Fruit fly (Drosophila melanogaster) whole organism, embryonic: ENCODE data around the gene Desat1.

Experiments
- CG10209 ChIP-seq: fragments of 200-800 bp; sonication (Bioruptor generic); optimal IDR thresholded peaks from 3 replicates; lab custom pipeline; 2017; ENCODE audit warnings: missing biosample characterization, mild to moderate bottlenecking, missing genetic modification characterization, missing genetic modification reagents
- CG10979 ChIP-seq: fragments of 200-800 bp; sonication (Bioruptor generic); optimal IDR thresholded peaks from 2 replicates; lab custom pipeline; 2018; ENCODE audit warnings: missing biosample characterization, mild to moderate bottlenecking, missing genetic modification characterization, moderate library complexity
- CG12744 ChIP-seq: fragments of 200-800 bp; sonication (Bioruptor generic); optimal IDR thresholded peaks from 2 replicates; lab custom pipeline; 2016; ENCODE audit warnings: missing biosample characterization, missing genetic modification characterization
- CG13123 ChIP-seq: fragments of 200-800 bp; sonication (Bioruptor generic); optimal IDR thresholded peaks from 2 replicates; lab custom pipeline; 2016; ENCODE audit warnings: missing biosample characterization, missing genetic modification characterization
- CG13296 ChIP-seq: fragments of 200-800 bp; sonication (Bioruptor generic); optimal IDR thresholded peaks from 3 replicates; lab custom pipeline; 2018; ENCODE audit warnings: missing biosample characterization, mild to moderate bottlenecking, missing genetic modification characterization
- CG15269 ChIP-seq: fragments of 200-800 bp; sonication (Bioruptor generic); optimal IDR thresholded peaks from 2 replicates; lab custom pipeline; 2018; ENCODE audit warnings: missing biosample characterization, mild to moderate bottlenecking, missing genetic modification characterization, moderate library complexity
- CG1529 ChIP-seq: fragments of 200-800 bp; sonication (Bioruptor generic); optimal IDR thresholded peaks from 3 replicates; lab custom pipeline; 2018; ENCODE audit warnings: missing biosample characterization, missing genetic modification characterization
- CG2116 ChIP-seq: fragments of 200-800 bp; sonication (Bioruptor generic); optimal IDR thresholded peaks from 3 replicates; lab custom pipeline; 2018; ENCODE audit warnings: missing biosample characterization, mild to moderate bottlenecking, missing genetic modification characterization
- CG2199 ChIP-seq: fragments of 200-800 bp; sonication (Bioruptor generic); IDR thresholded peaks from 3 replicates; pipeline ENCODE4 v1.3.6; 2022; ENCODE audit warnings: missing biosample characterization, missing genetic modification characterization
- CG30403 ChIP-seq: fragments of 200-800 bp; sonication (Bioruptor generic); optimal IDR thresholded peaks from 3 replicates; lab custom pipeline; 2016; ENCODE audit warnings: missing biosample characterization, missing genetic modification characterization
- CG4282 ChIP-seq: fragments of 200-800 bp; sonication (Bioruptor generic); optimal IDR thresholded peaks from 2 replicates; lab custom pipeline; 2016; ENCODE audit warnings: missing biosample characterization, missing genetic modification characterization
- CG4424 ChIP-seq: fragments of 200-800 bp; sonication (Bioruptor generic); optimal IDR thresholded peaks from 3 replicates; lab custom pipeline; 2016; ENCODE audit warnings: missing biosample characterization, missing genetic modification characterization
- CG5245 ChIP-seq: fragments of 200-800 bp; sonication (Bioruptor generic); optimal IDR thresholded peaks from 3 replicates; lab custom pipeline; 2016; ENCODE audit warnings: missing biosample characterization, missing genetic modification characterization
- CG5953 ChIP-seq: fragments of 200-800 bp; sonication (Bioruptor generic); IDR thresholded peaks from 2 replicates; pipeline ENCODE4 v1.3.6; 2022; ENCODE audit warnings: missing biosample characterization, missing genetic modification characterization
- CG6254 ChIP-seq: fragments of 200-800 bp; sonication (Bioruptor generic); optimal IDR thresholded peaks from 3 replicates; lab custom pipeline; 2017; ENCODE audit warnings: mild to moderate bottlenecking, missing biosample characterization, missing genetic modification reagents, missing genetic modification characterization
- CG6272 ChIP-seq: fragments of 200-800 bp; sonication (Bioruptor generic); IDR thresholded peaks from 2 replicates; pipeline ENCODE4 v1.3.6; 2022; ENCODE audit warnings: missing biosample characterization, missing genetic modification characterization
- CG6683 ChIP-seq: fragments of 200-800 bp; sonication (Bioruptor generic); optimal IDR thresholded peaks from 2 replicates; lab custom pipeline; 2017; ENCODE audit warnings: missing biosample characterization, mild to moderate bottlenecking, missing genetic modification characterization, missing genetic modification reagents
- CG7745 ChIP-seq: fragments of 200-800 bp; sonication (Bioruptor generic); optimal IDR thresholded peaks from 2 replicates; lab custom pipeline; 2018; ENCODE audit warnings: missing biosample characterization, mild to moderate bottlenecking, missing genetic modification characterization, moderate library complexity
- CG9932 ChIP-seq: fragments of 200-800 bp; sonication (Bioruptor generic); IDR thresholded peaks from 2 replicates; pipeline ENCODE4 v1.3.6; 2022; ENCODE audit warnings: missing biosample characterization, missing genetic modification characterization
- Dfd ChIP-seq, 2 experiments: fragments of >200 bp; optimal IDR thresholded peaks; 2 replicates each; lab custom pipeline; 2017; ENCODE audit warnings: missing biosample characterization in 2 of 2, missing genetic modification characterization in 2 of 2
- Dip2 ChIP-seq: fragments of 200-800 bp; sonication (Bioruptor generic); IDR thresholded peaks from 2 replicates; pipeline ENCODE4 v1.3.6; 2022; ENCODE audit warnings: missing biosample characterization, missing genetic modification characterization
- Doc2 ChIP-seq: fragments of 200-800 bp; sonication (Bioruptor generic); IDR thresholded peaks from 2 replicates; pipeline ENCODE4 v1.3.6; 2022; ENCODE audit warnings: missing biosample characterization, missing genetic modification characterization
- Fer2 ChIP-seq: fragments of 200-800 bp; sonication (Bioruptor generic); optimal IDR thresholded peaks from 2 replicates; lab custom pipeline; 2018; ENCODE audit warnings: missing biosample characterization, mild to moderate bottlenecking, missing genetic modification characterization, moderate library complexity
- HmgZ ChIP-seq: fragments of 200-800 bp; sonication (Bioruptor generic); optimal IDR thresholded peaks from 2 replicates; lab custom pipeline; 2018; ENCODE audit warnings: missing biosample characterization, mild to moderate bottlenecking, missing genetic modification characterization
- Meics ChIP-seq: fragments of 200-800 bp; sonication (Bioruptor generic); optimal IDR thresholded peaks from 2 replicates; lab custom pipeline; 2017; ENCODE audit warnings: missing biosample characterization, mild to moderate bottlenecking, missing genetic modification characterization
- NFAT ChIP-seq: fragments of 200-800 bp; sonication (Bioruptor generic); IDR thresholded peaks from 2 replicates; pipeline ENCODE4 v1.3.6; 2022; ENCODE audit warnings: missing biosample characterization, missing genetic modification characterization
- Neu2 ChIP-seq: fragments of 200-800 bp; sonication (Bioruptor generic); optimal IDR thresholded peaks from 3 replicates; lab custom pipeline; 2016; ENCODE audit warnings: missing biosample characterization, missing genetic modification characterization, borderline replicate concordance
- Nf-YB ChIP-seq: fragments of 200-800 bp; sonication (Bioruptor generic); optimal IDR thresholded peaks from 3 replicates; lab custom pipeline; 2019; ENCODE audit warnings: missing biosample characterization, mild to moderate bottlenecking, missing genetic modification characterization, moderate library complexity
- Oli ChIP-seq: fragments of 200-800 bp; sonication (Bioruptor generic); optimal IDR thresholded peaks from 2 replicates; lab custom pipeline; 2018; ENCODE audit warnings: missing biosample characterization, mild to moderate bottlenecking, missing genetic modification characterization, moderate library complexity
- abd-A ChIP-seq: fragments of 200-800 bp; sonication (Bioruptor generic); optimal IDR thresholded peaks from 3 replicates; lab custom pipeline; 2019; ENCODE audit warnings: missing biosample characterization, mild to moderate bottlenecking, missing genetic modification characterization, moderate library complexity
- aop ChIP-seq: fragments of 200-800 bp; sonication (Bioruptor generic); IDR thresholded peaks from 2 replicates; pipeline ENCODE4 v1.3.6; 2022; ENCODE audit warnings: missing biosample characterization, missing genetic modification characterization
- btn ChIP-seq: fragments of 200-800 bp; sonication (Bioruptor generic); optimal IDR thresholded peaks from 2 replicates; lab custom pipeline; 2016; ENCODE audit warnings: missing biosample characterization, missing genetic modification characterization
- cato ChIP-seq: fragments of 200-800 bp; sonication (Bioruptor generic); optimal IDR thresholded peaks from 2 replicates; lab custom pipeline; 2016; ENCODE audit warnings: missing biosample characterization, missing genetic modification characterization, borderline replicate concordance
- crc ChIP-seq: fragments of 200-800 bp; sonication (Bioruptor generic); optimal IDR thresholded peaks from 2 replicates; lab custom pipeline; 2016; ENCODE audit warnings: missing biosample characterization, missing genetic modification characterization
- dan ChIP-seq: fragments of 200-800 bp; sonication (Bioruptor generic); IDR thresholded peaks from 2 replicates; pipeline ENCODE4 v1.3.6; 2022; ENCODE audit warnings: missing biosample characterization, missing genetic modification characterization
- danr ChIP-seq: fragments of 200-800 bp; sonication (Bioruptor generic); IDR thresholded peaks from 2 replicates; pipeline ENCODE4 v1.3.6; 2022; ENCODE audit warnings: missing biosample characterization, missing genetic modification characterization
- disco-r ChIP-seq: fragments of 200-800 bp; sonication (Bioruptor generic); optimal IDR thresholded peaks from 2 replicates; lab custom pipeline; 2016; ENCODE audit warnings: missing biosample characterization, missing genetic modification characterization
- dm ChIP-seq: fragments of 200-800 bp; sonication (Bioruptor generic); optimal IDR thresholded peaks from 3 replicates; lab custom pipeline; 2016; ENCODE audit warnings: missing biosample characterization, missing genetic modification characterization
- dysf ChIP-seq: fragments of 200-800 bp; sonication (Bioruptor generic); IDR thresholded peaks from 3 replicates; pipeline ENCODE4 v1.3.6; 2022; ENCODE audit warnings: missing biosample characterization, missing genetic modification characterization
- emc ChIP-seq: fragments of 200-800 bp; sonication (Bioruptor generic); optimal IDR thresholded peaks from 2 replicates; lab custom pipeline; 2016; ENCODE audit warnings: missing biosample characterization, missing genetic modification characterization
- esg ChIP-seq: fragments of 200-800 bp; sonication (Bioruptor generic); conservative IDR thresholded peaks from 2 replicates; pipeline ENCODE4 v1.3.6; 2022; ENCODE audit warnings: missing biosample characterization, missing genetic modification characterization
- exex ChIP-seq: fragments of 200-800 bp; sonication (Bioruptor generic); optimal IDR thresholded peaks from 4 replicates; lab custom pipeline; 2018; ENCODE audit warnings: missing biosample characterization, mild to moderate bottlenecking, missing genetic modification characterization, moderate library complexity
- gcm ChIP-seq: fragments of 200-800 bp; sonication (Bioruptor generic); optimal IDR thresholded peaks from 2 replicates; lab custom pipeline; 2019; ENCODE audit warnings: missing biosample characterization, mild to moderate bottlenecking, missing genetic modification characterization, moderate library complexity
- gsb ChIP-seq: fragments of 200-800 bp; sonication (Bioruptor generic); IDR thresholded peaks from 2 replicates; pipeline ENCODE4 v1.3.6; 2022; ENCODE audit warnings: missing biosample characterization, missing genetic modification characterization
- her ChIP-seq: fragments of 200-800 bp; sonication (Bioruptor generic); optimal IDR thresholded peaks from 2 replicates; lab custom pipeline; 2016; ENCODE audit warnings: missing biosample characterization, missing genetic modification characterization
- repo ChIP-seq: fragments of 200-800 bp; sonication (Bioruptor generic); optimal IDR thresholded peaks from 2 replicates; lab custom pipeline; 2016; ENCODE audit warnings: missing biosample characterization, missing genetic modification characterization
- sc ChIP-seq, 3 experiments: fragments of >200 bp in 2 of 3; fragments of 200-800 bp in 1 of 3; sonication (Bioruptor generic) in 1 of 3; optimal IDR thresholded peaks; 2 replicates in 2 of 3; 3 replicates in 1 of 3; lab custom pipeline; 2017; ENCODE audit warnings: mild to moderate bottlenecking in 1 of 3, missing biosample characterization in 1 of 3, missing genetic modification characterization in 1 of 3, missing genetic modification reagents in 1 of 3
- seq ChIP-seq: fragments of 200-800 bp; sonication (Bioruptor generic); IDR thresholded peaks from 2 replicates; pipeline ENCODE4 v1.3.6; 2022; ENCODE audit warnings: missing biosample characterization, missing genetic modification characterization
- slbo ChIP-seq: fragments of 200-800 bp; sonication (Bioruptor generic); IDR thresholded peaks from 2 replicates; pipeline ENCODE4 v1.3.6; 2022; ENCODE audit warnings: missing biosample characterization, missing genetic modification characterization
- tio ChIP-seq: fragments of 200-800 bp; sonication (Bioruptor generic); optimal IDR thresholded peaks from 2 replicates; lab custom pipeline; 2017; ENCODE audit warnings: missing biosample characterization, missing genetic modification characterization, inconsistent platforms
- tna ChIP-seq: fragments of 200-800 bp; sonication (Bioruptor generic); IDR thresholded peaks from 2 replicates; pipeline ENCODE4 v1.3.6; 2022; ENCODE audit warnings: missing biosample characterization, missing genetic modification characterization; ENCODE audit not compliant: partially characterized antibody

Gene Desat1

dm6 chr3R:12451376-12451775 is 12.0 kb downstream of the Desat1 start (continued):
- TF ChIP-seq seq (GFP tag; lab: Robert Waterston, UW) = no peak; the same call in 1 of the 2 replicates
- no peak for TF ChIP-seq CG2116 (GFP tag; lab: Kevin White, UChicago)
- TF ChIP-seq crc (GFP tag; lab: Kevin White, UChicago) = no peak
- no peak for TF ChIP-seq tio (GFP tag; lab: Kevin White, UChicago)
- no peak for TF ChIP-seq sc (optimal IDR thresholded peaks at IDR 0.05; lab: Kevin White, UChicago)
- no peak for TF ChIP-seq sc (GFP tag; optimal IDR thresholded peaks at IDR 0.05; lab: Kevin White, UChicago)
- no peak for TF ChIP-seq CG2199 (GFP tag; lab: Robert Waterston, UW)
- TF ChIP-seq CG13123 (GFP tag; lab: Kevin White, UChicago) = no peak
- TF ChIP-seq gcm (GFP tag; lab: Kevin White, UChicago) = no peak
- TF ChIP-seq CG30403 = peak; percentile 40
- TF ChIP-seq CG5245 (GFP tag; lab: Kevin White, UChicago) = peak; percentile 9
- TF ChIP-seq Meics (GFP tag; lab: Kevin White, UChicago) = peak; percentile 12
- TF ChIP-seq dan = no peak
- 0 out of 2 replicates have a peak, but pooled peaks have one; percentile 6 for TF ChIP-seq gsb (GFP tag; lab: Robert Waterston, UW)
- peak; percentile 65 for TF ChIP-seq dysf (GFP tag; lab: Robert Waterston, UW)
- peak; percentile 39; the same call in 1 of the 2 replicates for TF ChIP-seq esg (GFP tag; lab: Robert Waterston, UW)
- TF ChIP-seq CG7745 = no peak
- TF ChIP-seq her = no peak
- peak; percentile 41 for TF ChIP-seq CG4424 (GFP tag; lab: Kevin White, UChicago)
- peak; percentile 12 for TF ChIP-seq CG13296 (GFP tag; lab: Kevin White, UChicago)
- TF ChIP-seq CG4282 (GFP tag; lab: Kevin White, UChicago) = no peak
- TF ChIP-seq repo (GFP tag; lab: Kevin White, UChicago) = no peak
- no peak for TF ChIP-seq aop
- TF ChIP-seq Nf-YB (GFP tag; lab: Kevin White, UChicago) = no peak
- no peak for TF ChIP-seq NFAT
- peak; percentile 40; the same call in 1 of the 2 replicates for TF ChIP-seq slbo
- TF ChIP-seq CG5953 = no peak
- TF ChIP-seq Neu2 (GFP tag; lab: Kevin White, UChicago) = no peak
- TF ChIP-seq Fer2 = no peak
- TF ChIP-seq Oli (tag; lab: Kevin White, UChicago) = peak; percentile 58
- no peak for TF ChIP-seq tna (GFP tag; lab: Robert Waterston, UW)
- TF ChIP-seq emc (GFP tag; lab: Kevin White, UChicago) = no peak
- TF ChIP-seq danr (GFP tag; lab: Robert Waterston, UW) = no peak
- no peak for TF ChIP-seq CG6254 (GFP tag; lab: Kevin White, UChicago)
- no peak for TF ChIP-seq CG6272 (GFP tag; lab: Robert Waterston, UW)
- TF ChIP-seq CG6683 (GFP tag; lab: Kevin White, UChicago) = no peak
- TF ChIP-seq abd-A (tag; lab: Kevin White, UChicago) = no peak
- no peak for TF ChIP-seq Dfd (GFP tag; optimal IDR thresholded peaks at IDR 0.05; lab: Kevin White, UChicago)
- no peak for TF ChIP-seq Doc2 (GFP tag; lab: Robert Waterston, UW)
- peak; percentile 4 for TF ChIP-seq CG12744 (GFP tag; lab: Kevin White, UChicago)
- TF ChIP-seq dm (GFP tag; lab: Kevin White, UChicago) = no peak
- no peak for TF ChIP-seq disco-r
- TF ChIP-seq CG1529 (GFP tag; lab: Kevin White, UChicago) = no peak
- peak; percentile 12 for TF ChIP-seq CG10979
- TF ChIP-seq CG10209 (GFP tag; lab: Kevin White, UChicago) = peak; percentile 46
- TF ChIP-seq CG9932 (GFP tag; lab: Robert Waterston, UW) = 0 out of 2 replicates have a peak, but pooled peaks have one; percentile 21
- peak; percentile 16 for TF ChIP-seq cato (GFP tag; lab: Kevin White, UChicago)
- TF ChIP-seq Dip2 (GFP tag; lab: Robert Waterston, UW) = no peak
- TF ChIP-seq exex (tag; lab: Kevin White, UChicago) = no peak
- no peak for TF ChIP-seq HmgZ (tag; lab: Kevin White, UChicago)
- TF ChIP-seq btn (GFP tag; lab: Kevin White, UChicago) = no peak
- TF ChIP-seq CG15269 (tag; lab: Kevin White, UChicago) = peak; percentile 70
